Worm (Caenorhabditis elegans): Measurements from ENCODE around the gene sam-4.

DNA sequence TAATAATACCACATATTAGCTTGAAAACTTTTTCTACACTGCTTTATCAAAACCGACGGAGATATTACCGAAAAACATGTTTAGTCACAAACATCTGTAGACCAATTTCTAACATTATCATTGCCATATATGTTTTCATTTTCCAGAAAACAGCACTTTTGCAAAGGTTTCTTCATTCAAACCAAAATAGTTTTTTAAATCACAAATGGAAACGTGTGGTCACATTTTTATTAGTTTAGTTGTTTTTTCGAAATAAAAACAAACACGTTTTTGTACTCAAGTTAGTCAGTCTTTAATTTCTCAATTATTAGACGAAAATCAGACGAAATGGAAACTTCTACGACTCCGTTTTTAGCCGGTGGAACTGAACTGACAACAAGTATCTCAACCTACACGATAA, 11.0 kb downstream of the sam-4 start, which contains the start of gene F59E12.3:
- TF ChIP-seq unc-62 (GFP tag; optimal IDR thresholded peaks at IDR 0.05) (no peak), fkh-10 (GFP tag; optimal IDR thresholded peaks at IDR 0.05) (no peak), nhr-11 (tag; optimal IDR thresholded peaks at IDR 0.05) (no peak), snpc-4 (tag; optimal IDR thresholded peaks at IDR 0.05) (no peak), egl-27 (tag; optimal IDR thresholded peaks at IDR 0.05) (no peak), nfya-1 (tag; optimal IDR thresholded peaks at IDR 0.05; ENCODE audit: insufficient read depth) (no peak), fos-1 (tag; optimal IDR thresholded peaks at IDR 0.05) (no peak), nhr-23 (tag; optimal IDR thresholded peaks at IDR 0.05) (no peak), nhr-237 (tag; optimal IDR thresholded peaks at IDR 0.05) (no peak), jun-1 (tag; optimal IDR thresholded peaks at IDR 0.05) (no peak), unc-39 (tag; optimal IDR thresholded peaks at IDR 0.05) (no peak), nhr-12 (tag; optimal IDR thresholded peaks at IDR 0.05) (no peak), ZK546.5 (tag; optimal IDR thresholded peaks at IDR 0.05) (no peak)

All from whole organism, L3 larva.